Worm (Caenorhabditis elegans): Measurements from ENCODE around the gene Y26G10.6.

Gene Y26G10.6

DNA sequence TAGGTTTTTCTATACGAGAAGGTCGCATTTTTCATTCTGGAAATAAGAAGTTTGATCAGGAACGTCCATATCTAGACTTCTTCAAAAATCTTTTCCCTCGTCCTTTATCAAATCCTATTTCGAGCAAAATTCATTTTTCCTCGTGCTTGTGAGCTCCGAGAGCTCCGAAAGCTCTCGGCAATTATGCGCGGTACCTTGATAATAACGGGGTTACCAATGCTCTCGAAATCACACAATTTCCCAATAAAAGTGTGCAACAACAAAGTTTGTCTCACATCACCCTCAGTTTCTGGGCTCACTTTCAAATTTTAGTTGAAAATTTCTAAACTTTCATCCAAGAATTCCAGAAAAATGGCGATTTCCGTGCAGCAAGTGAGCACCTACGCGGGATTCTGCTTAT is 31.2 kb upstream of the Y26G10.6 start, which contains the start of gene str-89:
TSS of gene str-89 (plus strand) at position 301 of the 400 bp plus-strand sequence.
- TF ChIP-seq flt-1 (GFP tag; IDR thresholded peaks at IDR 0.05) (no peak), hnd-1 (tag; optimal IDR thresholded peaks at IDR 0.05) (no peak), ceh-13 (GFP tag; optimal IDR thresholded peaks at IDR 0.05) (no peak), F13C5.2 (tag; optimal IDR thresholded peaks at IDR 0.05) (no peak), sea-1 (GFP tag; conservative IDR thresholded peaks at IDR 0.05) (no peak), hmbx-1 (tag; optimal IDR thresholded peaks at IDR 0.05) (no peak), B0310.2 (tag; optimal IDR thresholded peaks at IDR 0.05) (no peak), aly-1 (tag; optimal IDR thresholded peaks at IDR 0.05) (no peak), ama-1 (optimal IDR thresholded peaks at IDR 0.05) (no peak), tra-4 (tag; optimal IDR thresholded peaks at IDR 0.05) (no peak), tbx-37 (GFP tag; conservative IDR thresholded peaks at IDR 0.05) (no peak), hmg-4 (GFP tag; optimal IDR thresholded peaks at IDR 0.05) (no peak), pes-1 (GFP tag; IDR thresholded peaks at IDR 0.05) (no peak)

- TF ChIP-seq hmg-4 (GFP tag; optimal IDR thresholded peaks at IDR 0.05) (no peak), hmbx-1 (tag; optimal IDR thresholded peaks at IDR 0.05) (no peak), F13C5.2 (tag; optimal IDR thresholded peaks at IDR 0.05) (no peak), pes-1 (GFP tag; IDR thresholded peaks at IDR 0.05) (no peak), tbx-37 (GFP tag; conservative IDR thresholded peaks at IDR 0.05) (no peak), flt-1 (GFP tag; IDR thresholded peaks at IDR 0.05) (no peak), tra-4 (tag; optimal IDR thresholded peaks at IDR 0.05) (no peak)
These were observed 26.4 kb upstream of the Y26G10.6 start, which contains the start of gene str-93 for ce11 chrV:17673343-17673742. Gene str-93, minus strand, starts transcription at chrV:17673443.

- TF ChIP-seq sea-1 (GFP tag; conservative IDR thresholded peaks at IDR 0.05): no peak
- no peak for TF ChIP-seq hmg-4 (GFP tag; optimal IDR thresholded peaks at IDR 0.05)
These were observed 23.2 kb upstream of the Y26G10.6 start, which contains the start of gene str-92 for ce11 chrV:17676553-17676952. Gene str-92, minus strand, starts transcription at chrV:17676653.

- TF ChIP-seq ets-7 (tag; optimal IDR thresholded peaks at IDR 0.05): no peak
- no peak for TF ChIP-seq hmbx-1 (tag; optimal IDR thresholded peaks at IDR 0.05)
- TF ChIP-seq flt-1 (GFP tag; IDR thresholded peaks at IDR 0.05): no peak
These were observed 16.5 kb upstream of the Y26G10.6 start for ce11 chrV:17683290-17683689.

- TF ChIP-seq scrt-1 (GFP tag; IDR thresholded peaks at IDR 0.05) (no peak), sea-1 (GFP tag; conservative IDR thresholded peaks at IDR 0.05) (no peak), ets-7 (tag; optimal IDR thresholded peaks at IDR 0.05) (no peak), B0310.2 (tag; optimal IDR thresholded peaks at IDR 0.05) (no peak), tra-4 (tag; optimal IDR thresholded peaks at IDR 0.05) (no peak), hnd-1 (tag; optimal IDR thresholded peaks at IDR 0.05) (no peak), tbx-11 (GFP tag; IDR thresholded peaks at IDR 0.05) (no peak), pes-1 (GFP tag; IDR thresholded peaks at IDR 0.05) (no peak), tbx-37 (GFP tag; conservative IDR thresholded peaks at IDR 0.05) (no peak)
These were observed 16.0 kb upstream of the Y26G10.6 start, which contains the start of gene F59A1.15 for ce11 chrV:17683763-17684162. Gene F59A1.15, minus strand, starts transcription at chrV:17683863.

DNA sequence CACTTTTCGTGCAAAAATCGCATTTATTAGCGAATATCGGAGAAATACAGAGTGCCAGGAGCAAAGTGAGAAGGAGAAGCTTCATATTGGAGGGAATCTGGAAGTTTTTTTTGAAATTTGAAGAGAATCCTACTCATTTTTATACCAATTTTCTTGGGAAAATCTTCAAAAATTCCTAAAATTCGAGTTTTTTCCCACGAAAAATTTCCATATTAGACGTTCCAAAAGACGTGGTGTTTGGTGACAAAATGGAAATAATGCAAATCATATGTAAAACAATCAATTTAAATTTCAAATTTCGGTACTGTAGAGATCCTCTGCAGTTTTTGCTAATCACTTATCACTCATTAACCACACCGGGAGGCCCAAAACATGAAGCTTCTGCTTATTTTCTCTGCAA is 14.9 kb upstream of the Y26G10.6 start, which contains the start of the genes F59A1.16 and F59A1.6:
TSS of gene F59A1.16 (minus strand) at position 101 of the 400 bp plus-strand sequence.
TSS of gene F59A1.6 (plus strand) at position 285 of the 400 bp plus-strand sequence.
- TF ChIP-seq ets-7 (tag; optimal IDR thresholded peaks at IDR 0.05) (no peak), hmbx-1 (tag; optimal IDR thresholded peaks at IDR 0.05) (no peak), flt-1 (GFP tag; IDR thresholded peaks at IDR 0.05) (no peak), sea-1 (GFP tag; conservative IDR thresholded peaks at IDR 0.05) (no peak)

DNA sequence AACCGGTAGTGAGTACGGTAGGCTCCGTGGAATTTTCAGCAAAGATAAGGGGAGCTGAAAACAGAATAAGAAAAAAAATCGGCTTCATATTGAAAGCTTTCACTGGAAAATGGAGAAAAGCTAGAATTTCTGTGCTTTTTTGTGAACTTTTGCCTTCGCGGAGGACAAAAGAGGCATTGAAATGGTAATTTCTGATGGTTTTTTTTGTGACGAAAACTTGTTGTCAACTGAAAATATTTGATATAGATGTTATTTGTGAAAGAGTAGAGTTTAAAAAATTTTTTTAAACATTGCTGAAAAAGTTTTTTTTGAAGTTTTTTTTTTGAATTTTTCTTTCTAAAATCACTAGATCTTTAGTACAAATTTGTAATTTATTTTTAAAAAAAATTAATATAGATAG is 12.9 kb upstream of the Y26G10.6 start, which contains the start of gene F59A1.18:
TSS of gene F59A1.18 (minus strand) at position 101 of the 400 bp plus-strand sequence.
- TF ChIP-seq flt-1 (GFP tag; IDR thresholded peaks at IDR 0.05) (no peak), aly-1 (tag; optimal IDR thresholded peaks at IDR 0.05) (no peak), hmg-4 (GFP tag; optimal IDR thresholded peaks at IDR 0.05) (no peak), F13C5.2 (tag; optimal IDR thresholded peaks at IDR 0.05) (no peak), ama-1 (optimal IDR thresholded peaks at IDR 0.05) (no peak), ceh-36 (tag; optimal IDR thresholded peaks at IDR 0.05) (no peak), tra-4 (tag; optimal IDR thresholded peaks at IDR 0.05) (no peak), hmbx-1 (tag; optimal IDR thresholded peaks at IDR 0.05) (no peak), sea-1 (GFP tag; conservative IDR thresholded peaks at IDR 0.05) (no peak), tbx-11 (GFP tag; IDR thresholded peaks at IDR 0.05) (no peak), tbx-37 (GFP tag; conservative IDR thresholded peaks at IDR 0.05) (no peak), B0310.2 (tag; optimal IDR thresholded peaks at IDR 0.05) (no peak), scrt-1 (GFP tag; IDR thresholded peaks at IDR 0.05) (no peak), pes-1 (GFP tag; IDR thresholded peaks at IDR 0.05) (no peak)

DNA sequence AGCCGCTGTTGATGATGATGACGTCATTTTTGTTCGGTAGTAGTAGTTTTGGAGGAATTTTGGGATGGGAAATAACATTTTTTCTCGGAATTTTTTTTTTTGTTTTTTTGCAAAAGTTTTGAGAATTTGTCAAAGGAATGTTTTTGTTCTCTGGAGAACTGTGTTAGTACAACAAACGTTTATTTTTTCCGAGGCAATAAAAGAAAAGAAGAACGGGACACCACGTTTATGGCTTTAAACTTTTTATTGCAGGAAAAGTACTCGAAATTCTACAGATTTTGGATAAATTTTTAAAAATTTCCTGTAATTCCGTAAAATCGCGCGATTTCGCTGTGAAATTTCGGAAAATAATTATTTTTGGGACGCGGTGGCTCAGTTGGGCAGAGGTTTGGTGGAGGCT is 8.8 kb upstream of the Y26G10.6 start, which contains the start of gene F59A1.13:
TSS of gene F59A1.13 (minus strand) at position 101 of the 400 bp plus-strand sequence.
- TF ChIP-seq hmg-4 (GFP tag; optimal IDR thresholded peaks at IDR 0.05): no peak
- TF ChIP-seq ama-1 (optimal IDR thresholded peaks at IDR 0.05): no peak
- no peak for TF ChIP-seq flt-1 (GFP tag; IDR thresholded peaks at IDR 0.05)
- TF ChIP-seq B0310.2 (tag; optimal IDR thresholded peaks at IDR 0.05): no peak
- TF ChIP-seq scrt-1 (GFP tag; IDR thresholded peaks at IDR 0.05): no peak

DNA sequence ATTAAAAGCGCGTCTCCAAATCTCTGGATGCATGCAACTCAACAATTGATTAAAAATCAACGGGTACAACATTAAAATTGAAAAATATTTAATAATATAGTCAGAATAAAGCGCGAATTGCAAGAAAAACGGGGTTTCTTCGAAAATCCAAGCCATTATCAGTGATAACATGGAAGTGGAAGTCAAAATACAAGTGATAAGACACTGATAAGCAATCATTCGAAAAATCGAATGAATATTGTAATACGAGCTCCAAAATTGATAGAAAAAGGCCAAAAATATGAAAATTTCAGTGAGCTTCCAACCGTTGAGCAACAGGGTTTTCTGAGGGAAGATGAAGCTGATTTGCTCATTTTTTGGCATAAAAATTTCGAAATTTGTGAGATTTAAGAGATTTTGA is 5.5 kb upstream of the Y26G10.6 start:
- TF ChIP-seq hmg-4 (GFP tag; optimal IDR thresholded peaks at IDR 0.05) (no peak), flt-1 (GFP tag; IDR thresholded peaks at IDR 0.05) (no peak), tra-4 (tag; optimal IDR thresholded peaks at IDR 0.05) (no peak), hmbx-1 (tag; optimal IDR thresholded peaks at IDR 0.05) (no peak), tbx-37 (GFP tag; conservative IDR thresholded peaks at IDR 0.05) (no peak), hnd-1 (tag; optimal IDR thresholded peaks at IDR 0.05) (no peak)

All from whole organism, early embryonic.